Fruit fly (Drosophila melanogaster) whole organism, embryonic: ENCODE data around the gene CG1074.

Experiments used
- ATbp ChIP-seq: fragments of 200-800 bp; sonication (Bioruptor generic); optimal IDR thresholded peaks from 2 replicates; lab custom pipeline; 2017; ENCODE audit warnings: missing biosample characterization, mild to moderate bottlenecking, missing genetic modification characterization, missing genetic modification reagents
- Blimp-1 ChIP-seq: fragments of 200-800 bp; sonication (Bioruptor generic); optimal IDR thresholded peaks from 3 replicates; lab custom pipeline; 2018; ENCODE audit warnings: missing biosample characterization, missing genetic modification characterization, mild to moderate bottlenecking, moderate library complexity, missing genetic modification reagents
- CG11093 ChIP-seq: fragments of 200-800 bp; sonication (Bioruptor generic); IDR thresholded peaks from 3 replicates; pipeline ENCODE4 v1.3.6; 2022; ENCODE audit warnings: missing biosample characterization, missing genetic modification characterization
- CG12769 ChIP-seq: fragments of 200-800 bp; sonication (Bioruptor generic); optimal IDR thresholded peaks from 2 replicates; lab custom pipeline; 2019; ENCODE audit warnings: missing biosample characterization, mild to moderate bottlenecking, missing genetic modification characterization, moderate library complexity
- CG13123 ChIP-seq: fragments of 200-800 bp; sonication (Bioruptor generic); optimal IDR thresholded peaks from 2 replicates; lab custom pipeline; 2016; ENCODE audit warnings: missing biosample characterization, missing genetic modification characterization
- CG13296 ChIP-seq: fragments of 200-800 bp; sonication (Bioruptor generic); optimal IDR thresholded peaks from 3 replicates; lab custom pipeline; 2018; ENCODE audit warnings: missing biosample characterization, mild to moderate bottlenecking, missing genetic modification characterization
- CG15514 ChIP-seq: fragments of 200-800 bp; sonication (Bioruptor generic); optimal IDR thresholded peaks from 3 replicates; lab custom pipeline; 2017; ENCODE audit warnings: missing biosample characterization, missing genetic modification characterization, mild to moderate bottlenecking, moderate library complexity, missing genetic modification reagents
- CG17328 ChIP-seq: fragments of 200-800 bp; sonication (Bioruptor generic); IDR thresholded peaks from 2 replicates; pipeline ENCODE4 v1.3.6; 2022; ENCODE audit warnings: missing biosample characterization, missing genetic modification characterization
- CG17802 ChIP-seq: fragments of 200-800 bp; sonication (Bioruptor generic); optimal IDR thresholded peaks from 2 replicates; lab custom pipeline; 2018; ENCODE audit warnings: missing biosample characterization, mild to moderate bottlenecking, missing genetic modification characterization, moderate library complexity
- CG3407 ChIP-seq: fragments of 200-800 bp; sonication (Bioruptor generic); optimal IDR thresholded peaks from 2 replicates; lab custom pipeline; 2018; ENCODE audit warnings: missing biosample characterization, mild to moderate bottlenecking, missing genetic modification characterization
- CG3847 ChIP-seq: fragments of 200-800 bp; sonication (Bioruptor generic); IDR thresholded peaks from 2 replicates; pipeline ENCODE4 v1.3.6; 2022; ENCODE audit warnings: missing biosample characterization, missing genetic modification characterization
- CG42726 ChIP-seq: fragments of 200-800 bp; sonication (Bioruptor generic); IDR thresholded peaks from 2 replicates; pipeline ENCODE4 v1.3.6; 2022; ENCODE audit warnings: missing biosample characterization, missing genetic modification characterization; ENCODE audit not compliant: partially characterized antibody
- CG4282 ChIP-seq: fragments of 200-800 bp; sonication (Bioruptor generic); optimal IDR thresholded peaks from 2 replicates; lab custom pipeline; 2016; ENCODE audit warnings: missing biosample characterization, missing genetic modification characterization
- CG4730 ChIP-seq: fragments of 200-800 bp; sonication (Bioruptor generic); IDR thresholded peaks from 2 replicates; pipeline ENCODE4 v1.3.6; 2022; ENCODE audit warnings: missing biosample characterization, missing genetic modification characterization
- CG4854 ChIP-seq: fragments of 200-800 bp; sonication (Bioruptor generic); optimal IDR thresholded peaks from 2 replicates; lab custom pipeline; 2016; ENCODE audit warnings: missing biosample characterization, missing genetic modification characterization, inconsistent platforms
- CG5953 ChIP-seq: fragments of 200-800 bp; sonication (Bioruptor generic); IDR thresholded peaks from 2 replicates; pipeline ENCODE4 v1.3.6; 2022; ENCODE audit warnings: missing biosample characterization, missing genetic modification characterization
- CG7271 ChIP-seq: fragments of 200-800 bp; sonication (Bioruptor generic); optimal IDR thresholded peaks from 2 replicates; lab custom pipeline; 2018; ENCODE audit warnings: missing biosample characterization, mild to moderate bottlenecking, missing genetic modification characterization, moderate library complexity
- CG9215 ChIP-seq: fragments of 200-800 bp; sonication (Bioruptor generic); IDR thresholded peaks from 2 replicates; pipeline ENCODE4 v1.3.6; 2022; ENCODE audit warnings: missing biosample characterization, missing genetic modification characterization
- Dref ChIP-seq: fragments of 200-800 bp; sonication (Bioruptor generic); IDR thresholded peaks from 2 replicates; pipeline ENCODE4 v1.3.6; 2022; ENCODE audit warnings: missing biosample characterization, missing genetic modification characterization
- Ets65A ChIP-seq: fragments of 200-800 bp; sonication (Bioruptor generic); peaks from one replicate; lab custom pipeline; 2016; ENCODE audit warnings: missing biosample characterization, missing genetic modification characterization
- GATAe ChIP-seq: fragments of 200-800 bp; sonication (Bioruptor generic); conservative IDR thresholded peaks from 2 replicates; pipeline ENCODE4 v1.3.6; 2022; ENCODE audit warnings: missing biosample characterization, missing genetic modification characterization
- Hmr ChIP-seq: fragments of 200-800 bp; sonication (Bioruptor generic); optimal IDR thresholded peaks from 3 replicates; lab custom pipeline; 2017; ENCODE audit warnings: mild to moderate bottlenecking, missing biosample characterization, missing genetic modification reagents, missing genetic modification characterization
- Pdp1 ChIP-seq, 2 experiments: fragments of 200-800 bp; sonication (Bioruptor generic); optimal IDR thresholded peaks; 3 replicates each; lab custom pipeline; 2016; ENCODE audit warnings: missing biosample characterization in 2 of 2, missing genetic modification characterization in 2 of 2, mild to moderate bottlenecking in 1 of 2, moderate library complexity in 1 of 2
- amos ChIP-seq: fragments of 200-800 bp; sonication (Bioruptor generic); IDR thresholded peaks from 2 replicates; pipeline ENCODE4 v1.3.6; 2022; ENCODE audit warnings: missing biosample characterization, missing genetic modification characterization; ENCODE audit not compliant: partially characterized antibody
- ap ChIP-seq: fragments of 200-800 bp; sonication (Bioruptor generic); IDR thresholded peaks from 2 replicates; pipeline ENCODE4 v1.3.6; 2022; ENCODE audit warnings: missing biosample characterization, missing genetic modification characterization
- cad ChIP-seq: fragments of >200 bp; optimal IDR thresholded peaks from 2 replicates; lab custom pipeline; 2017; ENCODE audit warnings: missing biosample characterization, missing genetic modification characterization
- cwo ChIP-seq: fragments of 200-800 bp; sonication (Bioruptor generic); optimal IDR thresholded peaks from 3 replicates; lab custom pipeline; 2017; ENCODE audit warnings: missing biosample characterization, missing genetic modification characterization, mild to moderate bottlenecking, moderate library complexity, missing genetic modification reagents
- en ChIP-seq: fragments of 200-800 bp; sonication (Bioruptor generic); optimal IDR thresholded peaks from 2 replicates; lab custom pipeline; 2016; ENCODE audit warnings: missing biosample characterization, missing genetic modification characterization
- ftz-f1 ChIP-seq: fragments of 200-800 bp; sonication (Bioruptor generic); optimal IDR thresholded peaks from 2 replicates; lab custom pipeline; 2016; ENCODE audit warnings: missing biosample characterization, missing genetic modification characterization
- gcm2 ChIP-seq: fragments of 200-800 bp; sonication (Bioruptor generic); optimal IDR thresholded peaks from 2 replicates; lab custom pipeline; 2016; ENCODE audit warnings: missing biosample characterization, missing genetic modification characterization
- gem ChIP-seq: fragments of 200-800 bp; sonication (Bioruptor generic); optimal IDR thresholded peaks from 2 replicates; lab custom pipeline; 2019; ENCODE audit warnings: missing biosample characterization, mild to moderate bottlenecking, missing genetic modification characterization, moderate library complexity
- hbn ChIP-seq: fragments of 200-800 bp; sonication (Bioruptor generic); IDR thresholded peaks from 2 replicates; pipeline ENCODE4 v1.3.6; 2022; ENCODE audit warnings: missing biosample characterization, missing genetic modification characterization; ENCODE audit not compliant: partially characterized antibody
- her ChIP-seq: fragments of 200-800 bp; sonication (Bioruptor generic); optimal IDR thresholded peaks from 2 replicates; lab custom pipeline; 2016; ENCODE audit warnings: missing biosample characterization, missing genetic modification characterization
- lab ChIP-seq: fragments of 200-800 bp; sonication (Bioruptor generic); optimal IDR thresholded peaks from 3 replicates; lab custom pipeline; 2017; ENCODE audit warnings: missing biosample characterization, missing genetic modification characterization, mild to moderate bottlenecking, moderate library complexity, missing genetic modification reagents
- lov ChIP-seq, 2 experiments: fragments of 200-800 bp in 1 of 2; fragments of >200 bp in 1 of 2; sonication (Bioruptor generic) in 1 of 2; IDR thresholded peaks in 1 of 2; optimal IDR thresholded peaks in 1 of 2; 2 replicates in 1 of 2; 3 replicates in 1 of 2; pipeline versions ENCODE4 v1.3.6 to Lab custom; 2017 to 2022; ENCODE audit warnings: missing biosample characterization in 1 of 2, missing genetic modification characterization in 1 of 2
- otp ChIP-seq: fragments of 200-800 bp; sonication (Bioruptor generic); IDR thresholded peaks from 3 replicates; pipeline ENCODE4, ENCODE4 v1.3.6; 2022; ENCODE audit warnings: missing biosample characterization, missing genetic modification characterization
- rib ChIP-seq: fragments of 200-800 bp; sonication (Bioruptor generic); IDR thresholded peaks from 2 replicates; pipeline ENCODE4 v1.3.6; 2022; ENCODE audit warnings: missing biosample characterization, missing genetic modification characterization
- sens-2 ChIP-seq: fragments of 200-800 bp; sonication (Bioruptor generic); IDR thresholded peaks from 2 replicates; pipeline ENCODE4 v1.3.6; 2022; ENCODE audit warnings: missing biosample characterization, missing genetic modification characterization
- sisA ChIP-seq: fragments of 200-800 bp; sonication (Bioruptor generic); IDR thresholded peaks from 2 replicates; pipeline ENCODE4 v1.3.6; 2022; ENCODE audit warnings: missing biosample characterization, missing genetic modification characterization
- sug ChIP-seq: fragments of 200-800 bp; optimal IDR thresholded peaks from 2 replicates; lab custom pipeline; 2019; ENCODE audit warnings: missing biosample characterization, mild to moderate bottlenecking, missing genetic modification characterization, moderate library complexity
- zen ChIP-seq: fragments of 200-800 bp; sonication (Bioruptor generic); optimal IDR thresholded peaks from 3 replicates; lab custom pipeline; 2018; ENCODE audit warnings: missing biosample characterization, mild to moderate bottlenecking, missing genetic modification characterization, moderate library complexity
- zen2 ChIP-seq: fragments of 200-800 bp; sonication (Bioruptor generic); IDR thresholded peaks from 3 replicates; pipeline ENCODE4 v1.3.6; 2022; ENCODE audit warnings: missing biosample characterization, missing genetic modification characterization; ENCODE audit not compliant: partially characterized antibody
- zfh1 ChIP-seq: fragments of 200-800 bp; sonication (Bioruptor generic); IDR thresholded peaks from 3 replicates; pipeline ENCODE4 v1.3.6; 2022; ENCODE audit warnings: missing biosample characterization, missing genetic modification characterization

CG1074 gene

dm6 chr3R:4453213-4453956 is 19.6 kb downstream of the CG1074 start (continued):
- TF ChIP-seq GATAe, result no peak
- no peak for TF ChIP-seq sisA
- TF ChIP-seq gem (tag; lab: Kevin White, UChicago), result no peak

- peak; percentile 16 for TF ChIP-seq CG3407 (GFP tag; lab: Kevin White, UChicago)
- TF ChIP-seq CG13296, result no peak
- peak; percentile 30 for TF ChIP-seq Blimp-1 (GFP tag; lab: Kevin White, UChicago)
- TF ChIP-seq Hmr (GFP tag; lab: Kevin White, UChicago), result peak; percentile 21
- 0 out of 3 replicates have a peak, but pooled peaks have one; percentile 14 for TF ChIP-seq otp (GFP tag; lab: Robert Waterston, UW)
- no peak for TF ChIP-seq her (GFP tag; lab: Kevin White, UChicago)
- peak; percentile 16 for TF ChIP-seq ATbp (GFP tag; lab: Kevin White, UChicago)
- no peak for TF ChIP-seq en
- TF ChIP-seq CG15514 (GFP tag; lab: Kevin White, UChicago), result peak; percentile 22
- TF ChIP-seq lab, result peak; percentile 41
- peak; percentile 81 for TF ChIP-seq Ets65A (GFP tag; lab: Kevin White, UChicago)
- peak; percentile 2 for TF ChIP-seq CG12769
- TF ChIP-seq sens-2 (GFP tag; lab: Robert Waterston, UW), result no peak
- TF ChIP-seq, all 482 proteins: peak for 9
These were observed 23.9 kb downstream of the CG1074 start for dm6 chr3R:4457625-4458024.

- TF ChIP-seq CG13123 (GFP tag; lab: Kevin White, UChicago) (no peak), zen2 (no peak), CG4282 (no peak), zen (tag; lab: Kevin White, UChicago) (peak; percentile 88), CG7271 (tag; lab: Kevin White, UChicago) (peak; percentile 8), Dref (no peak), cad (GFP tag; lab: Kevin White, UChicago) (peak; percentile 86)
These were observed 24.5 kb downstream of the CG1074 start for dm6 chr3R:4458272-4458671.

- TF ChIP-seq CG4730 (GFP tag; lab: Robert Waterston, UW) (no peak), CG9215 (GFP tag; lab: Robert Waterston, UW) (0 out of 2 replicates have a peak, but pooled peaks have one; percentile 11), CG17328 (0 out of 2 replicates have a peak, but pooled peaks have one; percentile 5), rib (GFP tag; lab: Robert Waterston, UW) (no peak), CG5953 (GFP tag; lab: Robert Waterston, UW) (peak; percentile 8; the same call in 1 of the 2 replicates), CG3847 (peak; percentile 27; the same call in 1 of the 2 replicates), CG42726 (GFP tag; lab: Robert Waterston, UW) (0 out of 2 replicates have a peak, but pooled peaks have one; percentile 14), otp (GFP tag; lab: Robert Waterston, UW) (0 out of 3 replicates have a peak, but pooled peaks have one; percentile 15), CG11093 (GFP tag; lab: Robert Waterston, UW) (no peak), amos (GFP tag; lab: Robert Waterston, UW) (0 out of 2 replicates have a peak, but pooled peaks have one; percentile 11)
These were observed 29.0 kb downstream of the CG1074 start, which contains the start of gene CG31522 for dm6 chr3R:4462783-4463182. CG31522 (minus strand) TSS chr3R:4462883.

dm6 chr3R:4466894-4467293 is 33.1 kb downstream of the CG1074 start:
- peak in 1 of 2 experiments; percentile 73 for TF ChIP-seq Pdp1 (GFP tag; optimal IDR thresholded peaks at IDR 0.05; lab: Kevin White, UChicago)
- TF ChIP-seq ap (GFP tag; lab: Robert Waterston, UW), result no peak
- TF ChIP-seq hbn (GFP tag; lab: Robert Waterston, UW), result no peak
- no peak for TF ChIP-seq CG17802 (tag; lab: Kevin White, UChicago)
- TF ChIP-seq lov (optimal IDR thresholded peaks at IDR 0.05; lab: Kevin White, UChicago), result no peak
- 0 out of 3 replicates have a peak, but pooled peaks have one; percentile 4 for TF ChIP-seq lov (GFP tag; IDR thresholded peaks at IDR 0.05; lab: Robert Waterston, UW)
- no peak for TF ChIP-seq CG4854
- TF ChIP-seq zfh1, result no peak
- TF ChIP-seq gcm2 (GFP tag; lab: Kevin White, UChicago), result no peak
- peak; percentile 15 for TF ChIP-seq cwo (GFP tag; lab: Kevin White, UChicago)
- no peak for TF ChIP-seq sug (tag; lab: Kevin White, UChicago)
- peak; percentile 14 for TF ChIP-seq ftz-f1
